Fruit fly (Drosophila melanogaster) whole organism, embryonic: ENCODE results near the gene CG6739.
A peak's percentile ranks its signal among the peaks of the same experiment; 100 is the strongest.

Source experiments
- Abd-B ChIP-seq: fragments of 200-800 bp; sonication (Bioruptor generic); optimal IDR thresholded peaks from 2 replicates; lab custom pipeline; 2018; ENCODE audit warnings: missing biosample characterization, mild to moderate bottlenecking, missing genetic modification characterization, moderate library complexity
- Atf-2 ChIP-seq: fragments of 200-800 bp; sonication (Bioruptor generic); optimal IDR thresholded peaks from 2 replicates; lab custom pipeline; 2016; ENCODE audit warnings: missing biosample characterization, missing genetic modification characterization
- CG10209 ChIP-seq: fragments of 200-800 bp; sonication (Bioruptor generic); optimal IDR thresholded peaks from 3 replicates; lab custom pipeline; 2017; ENCODE audit warnings: missing biosample characterization, mild to moderate bottlenecking, missing genetic modification characterization, missing genetic modification reagents
- CG10274 ChIP-seq: fragments of 200-800 bp; sonication (Bioruptor generic); optimal IDR thresholded peaks from 3 replicates; lab custom pipeline; 2017; ENCODE audit warnings: missing biosample characterization, mild to moderate bottlenecking, missing genetic modification characterization
- CG11560 ChIP-seq: fragments of 200-800 bp; sonication (Bioruptor generic); IDR thresholded peaks from 3 replicates; pipeline ENCODE4 v1.3.6; 2022; ENCODE audit warnings: missing biosample characterization, missing genetic modification characterization
- CG11723 ChIP-seq: fragments of 200-800 bp; sonication (Bioruptor generic); optimal IDR thresholded peaks from 2 replicates; lab custom pipeline; 2017; ENCODE audit warnings: missing biosample characterization, mild to moderate bottlenecking, missing genetic modification characterization
- CG12104 ChIP-seq: fragments of 200-800 bp; sonication (Bioruptor generic); optimal IDR thresholded peaks from 3 replicates; lab custom pipeline; 2016; ENCODE audit warnings: missing biosample characterization, missing genetic modification characterization
- CG12744 ChIP-seq: fragments of 200-800 bp; sonication (Bioruptor generic); optimal IDR thresholded peaks from 2 replicates; lab custom pipeline; 2016; ENCODE audit warnings: missing biosample characterization, missing genetic modification characterization
- CG14667 ChIP-seq: fragments of 200-800 bp; sonication (Bioruptor generic); IDR thresholded peaks from 2 replicates; pipeline ENCODE4 v1.3.6; 2022; ENCODE audit warnings: missing biosample characterization, missing genetic modification characterization
- CG1602 ChIP-seq: fragments of 200-800 bp; sonication (Bioruptor generic); optimal IDR thresholded peaks from 3 replicates; lab custom pipeline; 2016; ENCODE audit warnings: missing biosample characterization, missing genetic modification characterization
- CG16779 ChIP-seq: fragments of 200-800 bp; sonication (Bioruptor generic); IDR thresholded peaks from 2 replicates; pipeline ENCODE4 v1.3.6; 2022; ENCODE audit warnings: missing biosample characterization, missing genetic modification characterization
- CG16863 ChIP-seq: fragments of 200-800 bp; sonication (Bioruptor generic); optimal IDR thresholded peaks from 3 replicates; lab custom pipeline; 2016; ENCODE audit warnings: missing biosample characterization, missing genetic modification characterization
- CG3065 ChIP-seq: fragments of 200-800 bp; sonication (Bioruptor generic); optimal IDR thresholded peaks from 2 replicates; lab custom pipeline; 2016; ENCODE audit warnings: missing biosample characterization, missing genetic modification characterization
- CG32767 ChIP-seq: fragments of 200-800 bp; sonication (Bioruptor generic); IDR thresholded peaks from 2 replicates; pipeline ENCODE4 v1.3.6; 2022; ENCODE audit warnings: missing biosample characterization, missing genetic modification characterization
- CG3838 ChIP-seq: fragments of 200-800 bp; sonication (Bioruptor generic); optimal IDR thresholded peaks from 3 replicates; lab custom pipeline; 2016; ENCODE audit warnings: missing biosample characterization, missing genetic modification characterization
- CG3847 ChIP-seq: fragments of 200-800 bp; sonication (Bioruptor generic); IDR thresholded peaks from 2 replicates; pipeline ENCODE4 v1.3.6; 2022; ENCODE audit warnings: missing biosample characterization, missing genetic modification characterization
- CG6272 ChIP-seq: fragments of 200-800 bp; sonication (Bioruptor generic); IDR thresholded peaks from 2 replicates; pipeline ENCODE4 v1.3.6; 2022; ENCODE audit warnings: missing biosample characterization, missing genetic modification characterization
- CG6689 ChIP-seq: fragments of 200-800 bp; sonication (Bioruptor generic); IDR thresholded peaks from 2 replicates; pipeline ENCODE4 v1.3.6; 2022; ENCODE audit warnings: missing biosample characterization, missing genetic modification characterization
- CG9609 ChIP-seq: fragments of 200-800 bp; sonication (Bioruptor generic); optimal IDR thresholded peaks from 3 replicates; lab custom pipeline; 2016; ENCODE audit warnings: missing biosample characterization, missing genetic modification characterization
- CG9727 ChIP-seq: fragments of 200-800 bp; sonication (Bioruptor generic); optimal IDR thresholded peaks from 3 replicates; lab custom pipeline; 2017; ENCODE audit warnings: missing biosample characterization, mild to moderate bottlenecking, missing genetic modification characterization
- CG9817 ChIP-seq: fragments of 200-800 bp; sonication (Bioruptor generic); optimal IDR thresholded peaks from 2 replicates; lab custom pipeline; 2018; ENCODE audit warnings: missing biosample characterization, mild to moderate bottlenecking, missing genetic modification characterization, moderate library complexity
- CkIIα-i1 ChIP-seq: fragments of 200-800 bp; sonication (Bioruptor generic); IDR thresholded peaks from 2 replicates; pipeline ENCODE4 v1.3.6; 2022; ENCODE audit warnings: missing biosample characterization, missing genetic modification characterization
- D ChIP-seq, 2 experiments: fragments of 200-800 bp in 1 of 2; fragments of >200 bp in 1 of 2; sonication (Bioruptor generic) in 1 of 2; optimal IDR thresholded peaks; 2 replicates in 1 of 2; 3 replicates in 1 of 2; lab custom pipeline; 2017; ENCODE audit warnings: mild to moderate bottlenecking in 1 of 2, missing biosample characterization in 1 of 2, missing genetic modification characterization in 1 of 2, missing genetic modification reagents in 1 of 2
- Eip74EF ChIP-seq, 2 experiments: fragments of 200-800 bp in 1 of 2; fragments of >200 bp in 1 of 2; sonication (Bioruptor generic) in 1 of 2; optimal IDR thresholded peaks; 2 replicates each; lab custom pipeline; 2017 to 2019; ENCODE audit warnings: missing biosample characterization in 2 of 2, missing genetic modification characterization in 2 of 2, mild to moderate bottlenecking in 1 of 2, moderate library complexity in 1 of 2
- HLHmδ ChIP-seq: fragments of 200-800 bp; sonication (Bioruptor generic); optimal IDR thresholded peaks from 2 replicates; lab custom pipeline; 2018; ENCODE audit warnings: missing biosample characterization, mild to moderate bottlenecking, missing genetic modification characterization, moderate library complexity
- Sox102F ChIP-seq: fragments of 200-800 bp; sonication (Bioruptor generic); optimal IDR thresholded peaks from 2 replicates; lab custom pipeline; 2018; ENCODE audit warnings: missing biosample characterization, mild to moderate bottlenecking, missing genetic modification characterization, moderate library complexity
- abd-A ChIP-seq: fragments of 200-800 bp; sonication (Bioruptor generic); optimal IDR thresholded peaks from 3 replicates; lab custom pipeline; 2019; ENCODE audit warnings: missing biosample characterization, mild to moderate bottlenecking, missing genetic modification characterization, moderate library complexity
- ase ChIP-seq: fragments of 200-800 bp; sonication (Bioruptor generic); IDR thresholded peaks from 3 replicates; pipeline ENCODE4 v1.3.6; 2022; ENCODE audit warnings: missing biosample characterization, missing genetic modification characterization
- corto ChIP-seq: fragments of 200-800 bp; sonication (Bioruptor generic); optimal IDR thresholded peaks from 2 replicates; lab custom pipeline; 2016; ENCODE audit warnings: missing biosample characterization, mild to moderate bottlenecking, missing genetic modification characterization, moderate library complexity
- cwo ChIP-seq: fragments of 200-800 bp; sonication (Bioruptor generic); optimal IDR thresholded peaks from 3 replicates; lab custom pipeline; 2017; ENCODE audit warnings: missing biosample characterization, missing genetic modification characterization, mild to moderate bottlenecking, moderate library complexity, missing genetic modification reagents
- dmrt11E ChIP-seq: fragments of 200-800 bp; sonication (Bioruptor generic); optimal IDR thresholded peaks from 3 replicates; lab custom pipeline; 2018; ENCODE audit warnings: missing biosample characterization, mild to moderate bottlenecking, missing genetic modification characterization, moderate library complexity
- dysf ChIP-seq: fragments of 200-800 bp; sonication (Bioruptor generic); IDR thresholded peaks from 3 replicates; pipeline ENCODE4 v1.3.6; 2022; ENCODE audit warnings: missing biosample characterization, missing genetic modification characterization
- emc ChIP-seq: fragments of 200-800 bp; sonication (Bioruptor generic); optimal IDR thresholded peaks from 2 replicates; lab custom pipeline; 2016; ENCODE audit warnings: missing biosample characterization, missing genetic modification characterization
- ftz-f1 ChIP-seq: fragments of 200-800 bp; sonication (Bioruptor generic); optimal IDR thresholded peaks from 2 replicates; lab custom pipeline; 2016; ENCODE audit warnings: missing biosample characterization, missing genetic modification characterization
- grn ChIP-seq: fragments of 200-800 bp; sonication (Bioruptor generic); optimal IDR thresholded peaks from 3 replicates; lab custom pipeline; 2017; ENCODE audit warnings: missing biosample characterization, missing genetic modification characterization
- hb ChIP-seq: fragments of 200-800 bp; sonication (Bioruptor generic); IDR thresholded peaks from 3 replicates; pipeline ENCODE4 v1.3.6; 2022; ENCODE audit warnings: missing biosample characterization, missing genetic modification characterization; ENCODE audit not compliant: partially characterized antibody
- klu ChIP-seq: fragments of 200-800 bp; sonication (Bioruptor generic); IDR thresholded peaks from 2 replicates; pipeline ENCODE4 v1.3.6; 2022; ENCODE audit warnings: missing biosample characterization, missing genetic modification characterization
- oc ChIP-seq: fragments of 200-800 bp; sonication (Bioruptor generic); optimal IDR thresholded peaks from 2 replicates; lab custom pipeline; 2018; ENCODE audit warnings: missing biosample characterization, mild to moderate bottlenecking, missing genetic modification characterization, moderate library complexity
- odd ChIP-seq: fragments of 200-800 bp; sonication (Bioruptor generic); optimal IDR thresholded peaks from 2 replicates; lab custom pipeline; 2017; ENCODE audit warnings: missing biosample characterization, mild to moderate bottlenecking, missing genetic modification characterization
- ranshi ChIP-seq: fragments of 200-800 bp; sonication (Bioruptor generic); IDR thresholded peaks from 2 replicates; pipeline ENCODE4 v1.3.6; 2022; ENCODE audit warnings: missing biosample characterization, missing genetic modification characterization
- shn ChIP-seq: fragments of 200-800 bp; sonication (Bioruptor generic); optimal IDR thresholded peaks from 3 replicates; lab custom pipeline; 2016; ENCODE audit warnings: missing biosample characterization, missing genetic modification characterization
- slp2 ChIP-seq: fragments of 200-800 bp; sonication (Bioruptor generic); optimal IDR thresholded peaks from 2 replicates; lab custom pipeline; 2016; ENCODE audit warnings: missing biosample characterization, missing genetic modification characterization
- trh ChIP-seq: fragments of 200-800 bp; sonication (Bioruptor generic); optimal IDR thresholded peaks from 2 replicates; lab custom pipeline; 2016; ENCODE audit warnings: missing biosample characterization, missing genetic modification characterization
- unc-4 ChIP-seq: fragments of 200-800 bp; sonication (Bioruptor generic); IDR thresholded peaks from 2 replicates; pipeline ENCODE4 v1.3.6; 2022; ENCODE audit warnings: missing biosample characterization, missing genetic modification characterization; ENCODE audit not compliant: partially characterized antibody
- yki ChIP-seq: fragments of >200 bp; optimal IDR thresholded peaks from 3 replicates; lab custom pipeline; 2018
- z ChIP-seq: fragments of 200-800 bp; sonication (Bioruptor generic); IDR thresholded peaks from 3 replicates; pipeline ENCODE4 v1.3.6; 2022; ENCODE audit warnings: missing biosample characterization, missing genetic modification characterization
- zfh1 ChIP-seq: fragments of 200-800 bp; sonication (Bioruptor generic); IDR thresholded peaks from 3 replicates; pipeline ENCODE4 v1.3.6; 2022; ENCODE audit warnings: missing biosample characterization, missing genetic modification characterization
- zfh2 ChIP-seq: fragments of 200-800 bp; sonication (Bioruptor generic); optimal IDR thresholded peaks from 2 replicates; lab custom pipeline; 2016; ENCODE audit warnings: missing biosample characterization, missing genetic modification characterization

The CG6739 gene

dm6 chr2L:7576462-7577360 is 31.5 kb upstream of the CG6739 start (continued):
- peak; percentile 90 for TF ChIP-seq CG9727
- TF ChIP-seq CG3065 (GFP tag; lab: Kevin White, UChicago): peak; percentile 39
- peak; percentile 80 for TF ChIP-seq Abd-B
- peak; percentile 75 for TF ChIP-seq odd
- 0 out of 3 replicates have a peak, but pooled peaks have one; percentile 21 for TF ChIP-seq CG11560
- TF ChIP-seq CG3847: peak; percentile 68
- TF ChIP-seq CG12104 (GFP tag; lab: Kevin White, UChicago): peak; percentile 76
- TF ChIP-seq CG9609 (GFP tag; lab: Kevin White, UChicago): peak; percentile 16
- TF ChIP-seq emc (GFP tag; lab: Kevin White, UChicago): peak; percentile 7
- peak; percentile 85 for TF ChIP-seq corto (GFP tag; lab: Kevin White, UChicago)
- peak; percentile 46 for TF ChIP-seq CG10209 (GFP tag; lab: Kevin White, UChicago)
- TF ChIP-seq Sox102F (GFP tag; lab: Kevin White, UChicago): peak; percentile 94
- TF ChIP-seq CG12744 (GFP tag; lab: Kevin White, UChicago): peak; percentile 42
- peak; percentile 42 for TF ChIP-seq trh (GFP tag; lab: Kevin White, UChicago)
- TF ChIP-seq ftz-f1 (GFP tag; lab: Kevin White, UChicago): no peak
- peak; percentile 74; the same call in 1 of the 3 replicates for TF ChIP-seq ase (GFP tag; lab: Robert Waterston, UW)
- peak; percentile 95 for TF ChIP-seq HLHmδ
- TF ChIP-seq CG6689 (GFP tag; lab: Robert Waterston, UW): peak; percentile 90
- TF ChIP-seq oc: peak; percentile 77
- TF ChIP-seq CG1602 (GFP tag; lab: Kevin White, UChicago): peak; percentile 9
- 0 out of 2 replicates have a peak, but pooled peaks have one; percentile 35 for TF ChIP-seq CG16779 (GFP tag; lab: Robert Waterston, UW)
- TF ChIP-seq CG11723 (GFP tag; lab: Kevin White, UChicago): peak; percentile 65
- TF ChIP-seq CG6272 (GFP tag; lab: Robert Waterston, UW): peak; percentile 72
- TF ChIP-seq ranshi (GFP tag; lab: Robert Waterston, UW): peak; percentile 75
- peak; percentile 17 for TF ChIP-seq shn (GFP tag; lab: Kevin White, UChicago)
- TF ChIP-seq unc-4 (GFP tag; lab: Robert Waterston, UW): no peak
- no peak; the same call in 1 of the 2 replicates for TF ChIP-seq CG14667 (GFP tag; lab: Robert Waterston, UW)
- peak; percentile 74 for TF ChIP-seq slp2
- TF ChIP-seq CG10274 (GFP tag; lab: Kevin White, UChicago): peak; percentile 44
- TF ChIP-seq CG32767 (GFP tag; lab: Robert Waterston, UW): no peak; the same call in 1 of the 2 replicates
- TF ChIP-seq dysf (GFP tag; lab: Robert Waterston, UW): peak; percentile 86
- peak; percentile 75 for TF ChIP-seq CG3838 (GFP tag; lab: Kevin White, UChicago)
- peak; percentile 61 for TF ChIP-seq grn
- TF ChIP-seq yki (lab: Kevin White, UChicago): peak; percentile 40
- TF ChIP-seq Atf-2 (GFP tag; lab: Kevin White, UChicago): peak; percentile 87
- peak; percentile 85 for TF ChIP-seq zfh1 (GFP tag; lab: Robert Waterston, UW)
- TF ChIP-seq zfh2 (GFP tag; lab: Kevin White, UChicago): no peak
- no peak for TF ChIP-seq hb (GFP tag; lab: Robert Waterston, UW)
- TF ChIP-seq Eip74EF (GFP tag; optimal IDR thresholded peaks at IDR 0.05; lab: Kevin White, UChicago): peak in 1 of 2 experiments; percentile 91
- peak; percentile 72 for TF ChIP-seq CG9817 (tag; lab: Kevin White, UChicago)
- 0 out of 3 replicates have a peak, but pooled peaks have one; percentile 35 for TF ChIP-seq z (GFP tag; lab: Robert Waterston, UW)
- no peak for TF ChIP-seq D (optimal IDR thresholded peaks at IDR 0.05; lab: Kevin White, UChicago)
- peak; percentile 90 for TF ChIP-seq D (GFP tag; optimal IDR thresholded peaks at IDR 0.05; lab: Kevin White, UChicago)
- peak; percentile 74 for TF ChIP-seq cwo
- TF ChIP-seq CG16863 (GFP tag; lab: Kevin White, UChicago): peak; percentile 48
- TF ChIP-seq CkIIα-i1 (GFP tag; lab: Robert Waterston, UW): no peak
- no peak; the same call in 1 of the 2 replicates for TF ChIP-seq klu
- peak; percentile 34 for TF ChIP-seq abd-A
- TF ChIP-seq dmrt11E (tag; lab: Kevin White, UChicago): peak; percentile 81
